Fruit fly (Drosophila melanogaster): ENCODE measurements around the gene pelo.

Gene pelo

dm6 chr2L:9693924-9694610 is 6.5 kb upstream of the pelo start (continued):
- TF ChIP-seq dmrt11E (tag; optimal IDR thresholded peaks at IDR 0.05) (no peak), amos (GFP tag; IDR thresholded peaks at IDR 0.05; ENCODE audit: partially characterized antibody) (no peak), CG18599 (GFP tag; optimal IDR thresholded peaks at IDR 0.05) (peak; percentile 23), abd-A (tag; optimal IDR thresholded peaks at IDR 0.05) (no peak), CG31224 (GFP tag; IDR thresholded peaks at IDR 0.05) (no peak), HmgZ (tag; optimal IDR thresholded peaks at IDR 0.05) (peak; percentile 4), CG6683 (GFP tag; optimal IDR thresholded peaks at IDR 0.05) (no peak), Mrtf (GFP tag; IDR thresholded peaks at IDR 0.05) (no peak), ash1 (GFP tag; optimal IDR thresholded peaks at IDR 0.05) (no peak), Six4 (GFP tag; optimal IDR thresholded peaks at IDR 0.05) (no peak), tx (GFP tag; optimal IDR thresholded peaks at IDR 0.05) (no peak), wor (GFP tag; IDR thresholded peaks at IDR 0.05) (no peak), CG4360 (GFP tag; IDR thresholded peaks at IDR 0.05) (no peak), CG4707 (GFP tag; optimal IDR thresholded peaks at IDR 0.05) (no peak), ems (GFP tag; optimal IDR thresholded peaks at IDR 0.05) (no peak), CG17568 (GFP tag; optimal IDR thresholded peaks at IDR 0.05) (no peak), D (optimal IDR thresholded peaks at IDR 0.05) (no peak), D (GFP tag; optimal IDR thresholded peaks at IDR 0.05) (no peak), H15 (GFP tag; IDR thresholded peaks at IDR 0.05) (no peak), CG15514 (GFP tag; optimal IDR thresholded peaks at IDR 0.05) (no peak), Meics (GFP tag; optimal IDR thresholded peaks at IDR 0.05) (no peak), Scr (GFP tag; IDR thresholded peaks at IDR 0.05; ENCODE audit: partially characterized antibody) (no peak), CG16815 (GFP tag; optimal IDR thresholded peaks at IDR 0.05) (no peak), GATAe (GFP tag; conservative IDR thresholded peaks at IDR 0.05) (peak; percentile 68), trem (tag; optimal IDR thresholded peaks at IDR 0.05) (no peak), chif (GFP tag; optimal IDR thresholded peaks at IDR 0.05) (no peak), CG16863 (GFP tag; optimal IDR thresholded peaks at IDR 0.05) (no peak), CG2116 (GFP tag; optimal IDR thresholded peaks at IDR 0.05) (no peak), ham (GFP tag; IDR thresholded peaks at IDR 0.05) (no peak), Antp (GFP tag; optimal IDR thresholded peaks at IDR 0.05) (no peak), sd (tag; optimal IDR thresholded peaks at IDR 0.05) (peak; percentile 48), oc (tag; optimal IDR thresholded peaks at IDR 0.05) (no peak), Hmr (GFP tag; optimal IDR thresholded peaks at IDR 0.05) (peak; percentile 30), ind (GFP tag; optimal IDR thresholded peaks at IDR 0.05) (no peak), CG10462 (GFP tag; optimal IDR thresholded peaks at IDR 0.05) (no peak), Mes4 (GFP tag; optimal IDR thresholded peaks at IDR 0.05) (no peak), Hey (tag; optimal IDR thresholded peaks at IDR 0.05) (peak; percentile 45), CG10654 (GFP tag; optimal IDR thresholded peaks at IDR 0.05) (no peak), Dek (tag; optimal IDR thresholded peaks at IDR 0.05) (no peak), Tbp (GFP tag; optimal IDR thresholded peaks at IDR 0.05) (no peak), trh (GFP tag; optimal IDR thresholded peaks at IDR 0.05) (no peak), CG10321 (GFP tag; IDR thresholded peaks at IDR 0.05) (no peak), CG12071 (GFP tag; optimal IDR thresholded peaks at IDR 0.05) (no peak), CG13296 (GFP tag; optimal IDR thresholded peaks at IDR 0.05) (peak; percentile 30), ken (GFP tag; IDR thresholded peaks at IDR 0.05) (no peak), CHES-1-like (GFP tag; optimal IDR thresholded peaks at IDR 0.05) (no peak), knrl (GFP tag; IDR thresholded peaks at IDR 0.05; ENCODE audit: partially characterized antibody) (no peak), fd102C (GFP tag; optimal IDR thresholded peaks at IDR 0.05) (no peak), pum (GFP tag; optimal IDR thresholded peaks at IDR 0.05) (no peak), CG9797 (GFP tag; optimal IDR thresholded peaks at IDR 0.05) (no peak), Sry-δ (GFP tag; optimal IDR thresholded peaks at IDR 0.05) (no peak)
